Fruit fly (Drosophila melanogaster): ENCODE data around the gene lectin-21Ca.

Gene lectin-21Ca

dm6 chr2L:630177-630576 lies 5.8 kb downstream of the lectin-21Ca start (continued):
- TF ChIP-seq ss (GFP tag; optimal IDR thresholded peaks at IDR 0.05) (no peak), Hr38 (GFP tag; optimal IDR thresholded peaks at IDR 0.05) (no peak), lz (GFP tag; optimal IDR thresholded peaks at IDR 0.05) (no peak), Ets21C (GFP tag; optimal IDR thresholded peaks at IDR 0.05) (no peak), Sox102F (GFP tag; optimal IDR thresholded peaks at IDR 0.05) (no peak), CG10669 (GFP tag; optimal IDR thresholded peaks at IDR 0.05) (no peak), salr (GFP tag; optimal IDR thresholded peaks at IDR 0.05) (no peak), CG31627 (GFP tag; optimal IDR thresholded peaks at IDR 0.05) (no peak), spab (GFP tag; optimal IDR thresholded peaks at IDR 0.05) (no peak), Smox (GFP tag; optimal IDR thresholded peaks at IDR 0.05) (no peak), CG6792 (GFP tag; optimal IDR thresholded peaks at IDR 0.05) (no peak), CG11902 (GFP tag; optimal IDR thresholded peaks at IDR 0.05) (no peak), fd85E (GFP tag; optimal IDR thresholded peaks at IDR 0.05) (no peak), CG6854 (GFP tag; optimal IDR thresholded peaks at IDR 0.05) (no peak)

- TF ChIP-seq CG7368 (GFP tag; optimal IDR thresholded peaks at IDR 0.05) (no peak), fd85E (GFP tag; optimal IDR thresholded peaks at IDR 0.05) (no peak), Hr38 (GFP tag; optimal IDR thresholded peaks at IDR 0.05) (no peak), Hr39 (GFP tag; optimal IDR thresholded peaks at IDR 0.05) (peak; percentile 20), Hr4 (GFP tag; optimal IDR thresholded peaks at IDR 0.05) (no peak), CG34406 (GFP tag; optimal IDR thresholded peaks at IDR 0.05) (no peak), CG31627 (GFP tag; optimal IDR thresholded peaks at IDR 0.05) (peak; percentile 28), vri (GFP tag; optimal IDR thresholded peaks at IDR 0.05) (no peak), esn (GFP tag; optimal IDR thresholded peaks at IDR 0.05) (peak; percentile 55), acj6 (GFP tag; optimal IDR thresholded peaks at IDR 0.05) (no peak), Smox (GFP tag; optimal IDR thresholded peaks at IDR 0.05) (peak; percentile 4), svp (GFP tag) (peak; percentile 68), Sox14 (GFP tag; optimal IDR thresholded peaks at IDR 0.05) (no peak), fkh (GFP tag; optimal IDR thresholded peaks at IDR 0.05) (no peak), ss (GFP tag; optimal IDR thresholded peaks at IDR 0.05) (no peak), Blimp-1 (GFP tag; optimal IDR thresholded peaks at IDR 0.05) (no peak), CG8319 (GFP tag; optimal IDR thresholded peaks at IDR 0.05) (no peak), Gug (GFP tag; IDR thresholded peaks at IDR 0.05) (no peak), CG8119 (GFP tag; IDR thresholded peaks at IDR 0.05) (no peak), CG8632 (GFP tag; optimal IDR thresholded peaks at IDR 0.05) (no peak), lz (GFP tag; optimal IDR thresholded peaks at IDR 0.05) (peak; percentile 25), fd59A (GFP tag; optimal IDR thresholded peaks at IDR 0.05) (no peak), net (GFP tag; optimal IDR thresholded peaks at IDR 0.05) (no peak), CG11762 (GFP tag; optimal IDR thresholded peaks at IDR 0.05; ENCODE audit: insufficient read depth) (no peak), Sox102F (GFP tag; optimal IDR thresholded peaks at IDR 0.05) (peak; percentile 60), CG6854 (GFP tag; optimal IDR thresholded peaks at IDR 0.05) (no peak), CG11902 (GFP tag; optimal IDR thresholded peaks at IDR 0.05) (no peak), CG6163 (GFP tag; IDR thresholded peaks at IDR 0.05) (no peak), spab (GFP tag; optimal IDR thresholded peaks at IDR 0.05) (no peak), eg (GFP tag; IDR thresholded peaks at IDR 0.05) (no peak), CG1621 (tag; optimal IDR thresholded peaks at IDR 0.05) (no peak), topi (GFP tag; optimal IDR thresholded peaks at IDR 0.05) (peak; percentile 46), CG16779 (tag; optimal IDR thresholded peaks at IDR 0.05) (no peak), CG6792 (GFP tag; optimal IDR thresholded peaks at IDR 0.05) (no peak), CG32006 (GFP tag; optimal IDR thresholded peaks at IDR 0.05) (no peak), cyc (GFP tag; optimal IDR thresholded peaks at IDR 0.05) (peak; percentile 12), OdsH (GFP tag; optimal IDR thresholded peaks at IDR 0.05) (no peak), Ets96B (tag; optimal IDR thresholded peaks at IDR 0.05) (no peak), dac (GFP tag; optimal IDR thresholded peaks at IDR 0.05) (no peak), CG3919 (GFP tag; optimal IDR thresholded peaks at IDR 0.05) (no peak), Eip78C (GFP tag) (peak; percentile 44), Met (GFP tag; optimal IDR thresholded peaks at IDR 0.05) (peak; percentile 57), achi (GFP tag; optimal IDR thresholded peaks at IDR 0.05) (no peak), Eip93F (GFP tag; optimal IDR thresholded peaks at IDR 0.05) (no peak), Eip75B (GFP tag; optimal IDR thresholded peaks at IDR 0.05) (no peak)
Observed at dm6 chr2L:633192-633591, 8.8 kb downstream of the lectin-21Ca start.

Measured in whole organism, prepupa.